Fruit fly (Drosophila melanogaster): ENCODE results near the gene Nulp1.

- TF ChIP-seq Vsx2 (GFP tag; optimal IDR thresholded peaks at IDR 0.05; ENCODE audit: partially characterized antibody) (no peak), h (GFP tag; optimal IDR thresholded peaks at IDR 0.05) (peak; percentile 72), CG9705 (GFP tag; optimal IDR thresholded peaks at IDR 0.05) (no peak), lola (GFP tag; optimal IDR thresholded peaks at IDR 0.05) (no peak)
These were observed 18.5 kb upstream of the Nulp1 start, which contains the start of gene CG7565 for dm6 chr3L:8091650-8092068.

All from whole organism, wandering third instar larva.